Fruit fly (Drosophila melanogaster): ENCODE data around the gene CG13970.

dm6 chr2L:20069158-20070016, 34.6 kb downstream of the CG13970 start:
- TF ChIP-seq cic (GFP tag; optimal IDR thresholded peaks at IDR 0.05) (no peak), pad (GFP tag; optimal IDR thresholded peaks at IDR 0.05) (no peak), CG1620 (GFP tag; optimal IDR thresholded peaks at IDR 0.05) (no peak), kay (GFP tag; ENCODE audit: borderline replicate concordance) (peak; percentile 43), tj (GFP tag; optimal IDR thresholded peaks at IDR 0.05) (no peak), CG11617 (GFP tag; optimal IDR thresholded peaks at IDR 0.05) (no peak), CG14711 (tag; optimal IDR thresholded peaks at IDR 0.05) (no peak), Clk (GFP tag; optimal IDR thresholded peaks at IDR 0.05) (no peak), CG7045 (GFP tag; optimal IDR thresholded peaks at IDR 0.05) (no peak), Hr96 (GFP tag; optimal IDR thresholded peaks at IDR 0.05) (no peak), Crg-1 (GFP tag; optimal IDR thresholded peaks at IDR 0.05) (no peak), ovo (GFP tag; optimal IDR thresholded peaks at IDR 0.05) (no peak), CG5204 (GFP tag; optimal IDR thresholded peaks at IDR 0.05) (no peak)

Data from whole organism, adult.